Fruit fly (Drosophila melanogaster) whole organism, adult: Measurements from ENCODE around the gene CG9702.

Source experiments
- cnc ChIP-seq, 2 experiments: fragments of >200 bp; optimal IDR thresholded peaks; 2 replicates each; lab custom pipeline; 2017
- kay ChIP-seq: fragments of 200-800 bp; sonication (Bioruptor generic); peaks from one replicate; lab custom pipeline; 2016; ENCODE audit warnings: missing biosample characterization, missing genetic modification characterization, borderline replicate concordance

dm6 chr3R:30617457-30617856, 38.2 kb downstream of the CG9702 start:
- TF ChIP-seq cnc (optimal IDR thresholded peaks at IDR 0.05; lab: Kevin White, UChicago): no peak
- no peak for TF ChIP-seq kay (GFP tag; lab: Kevin White, UChicago)
